Fruit fly (Drosophila melanogaster) whole organism, embryonic: ENCODE data around the gene CG18266.

Experiments used
- Atf3 ChIP-seq: fragments of 200-800 bp; sonication (Bioruptor generic); optimal IDR thresholded peaks from 3 replicates; lab custom pipeline; 2016; ENCODE audit warnings: missing biosample characterization, missing genetic modification characterization
- CG1233 ChIP-seq: fragments of 200-800 bp; sonication (Bioruptor generic); optimal IDR thresholded peaks from 4 replicates; lab custom pipeline; 2018; ENCODE audit warnings: missing biosample characterization, mild to moderate bottlenecking, missing genetic modification characterization
- CG12769 ChIP-seq: fragments of 200-800 bp; sonication (Bioruptor generic); optimal IDR thresholded peaks from 2 replicates; lab custom pipeline; 2019; ENCODE audit warnings: missing biosample characterization, mild to moderate bottlenecking, missing genetic modification characterization, moderate library complexity
- CG13624 ChIP-seq: fragments of 200-800 bp; sonication (Bioruptor generic); optimal IDR thresholded peaks from 2 replicates; lab custom pipeline; 2016; ENCODE audit warnings: missing biosample characterization, missing genetic modification characterization
- CG14050 ChIP-seq: fragments of 200-800 bp; sonication (Bioruptor generic); IDR thresholded peaks from 3 replicates; pipeline ENCODE4 v1.3.6; 2022; ENCODE audit warnings: missing biosample characterization, missing genetic modification characterization
- CG14441 ChIP-seq: fragments of 200-800 bp; sonication (Bioruptor generic); IDR thresholded peaks from 2 replicates; pipeline ENCODE4 v1.3.6; 2022; ENCODE audit warnings: missing biosample characterization, missing genetic modification characterization
- CG14710 ChIP-seq: fragments of 200-800 bp; sonication (Bioruptor generic); optimal IDR thresholded peaks from 3 replicates; lab custom pipeline; 2019; ENCODE audit warnings: missing biosample characterization, mild to moderate bottlenecking, missing genetic modification characterization, moderate library complexity
- CG1647 ChIP-seq: fragments of 200-800 bp; sonication (Bioruptor generic); optimal IDR thresholded peaks from 3 replicates; lab custom pipeline; 2016; ENCODE audit warnings: missing biosample characterization, missing genetic modification characterization
- CG17912 ChIP-seq: fragments of 200-800 bp; sonication (Bioruptor generic); optimal IDR thresholded peaks from 2 replicates; lab custom pipeline; 2018; ENCODE audit warnings: missing biosample characterization, mild to moderate bottlenecking, missing genetic modification characterization
- CG18619 ChIP-seq: fragments of 200-800 bp; sonication (Bioruptor generic); optimal IDR thresholded peaks from 3 replicates; lab custom pipeline; 2017; ENCODE audit warnings: missing biosample characterization, mild to moderate bottlenecking, missing genetic modification characterization
- CG18764 ChIP-seq: fragments of 200-800 bp; sonication (Bioruptor generic); optimal IDR thresholded peaks from 3 replicates; lab custom pipeline; 2016; ENCODE audit warnings: missing biosample characterization, missing genetic modification characterization
- CG2202 ChIP-seq: fragments of 200-800 bp; sonication (Bioruptor generic); optimal IDR thresholded peaks from 2 replicates; lab custom pipeline; 2018; ENCODE audit warnings: missing biosample characterization, mild to moderate bottlenecking, missing genetic modification characterization
- CG30431 ChIP-seq: fragments of 200-800 bp; sonication (Bioruptor generic); optimal IDR thresholded peaks from 2 replicates; lab custom pipeline; 2017; ENCODE audit warnings: missing biosample characterization, missing genetic modification characterization
- CG3407 ChIP-seq: fragments of 200-800 bp; sonication (Bioruptor generic); optimal IDR thresholded peaks from 2 replicates; lab custom pipeline; 2018; ENCODE audit warnings: missing biosample characterization, mild to moderate bottlenecking, missing genetic modification characterization
- CG3726 ChIP-seq: fragments of 200-800 bp; sonication (Bioruptor generic); IDR thresholded peaks from 3 replicates; pipeline ENCODE4, ENCODE4 v1.3.6; 2022; ENCODE audit warnings: missing biosample characterization, missing genetic modification characterization
- CG4820 ChIP-seq: fragments of 200-800 bp; sonication (Bioruptor generic); optimal IDR thresholded peaks from 3 replicates; lab custom pipeline; 2016; ENCODE audit warnings: missing biosample characterization, missing genetic modification characterization
- CG4854 ChIP-seq: fragments of 200-800 bp; sonication (Bioruptor generic); optimal IDR thresholded peaks from 2 replicates; lab custom pipeline; 2016; ENCODE audit warnings: missing biosample characterization, missing genetic modification characterization, inconsistent platforms
- CG6175 ChIP-seq: fragments of 200-800 bp; sonication (Bioruptor generic); IDR thresholded peaks from 3 replicates; pipeline ENCODE4 v1.3.6; 2022; ENCODE audit warnings: missing biosample characterization, missing genetic modification characterization
- CG6765 ChIP-seq: fragments of 200-800 bp; sonication (Bioruptor generic); optimal IDR thresholded peaks from 3 replicates; lab custom pipeline; 2017; ENCODE audit warnings: missing biosample characterization, mild to moderate bottlenecking, missing genetic modification characterization
- CG8089 ChIP-seq: fragments of 200-800 bp; sonication (Bioruptor generic); optimal IDR thresholded peaks from 3 replicates; lab custom pipeline; 2016; ENCODE audit warnings: missing biosample characterization, missing genetic modification characterization
- CG8359 ChIP-seq: fragments of 200-800 bp; sonication (Bioruptor generic); optimal IDR thresholded peaks from 2 replicates; lab custom pipeline; 2017; ENCODE audit warnings: missing biosample characterization, mild to moderate bottlenecking, missing genetic modification characterization, borderline replicate concordance
- D19A ChIP-seq: fragments of 200-800 bp; optimal IDR thresholded peaks from 3 replicates; lab custom pipeline; 2019; ENCODE audit warnings: missing biosample characterization, mild to moderate bottlenecking, missing genetic modification characterization, moderate library complexity
- Dad ChIP-seq: fragments of 200-800 bp; sonication (Bioruptor generic); optimal IDR thresholded peaks from 3 replicates; lab custom pipeline; 2016; ENCODE audit warnings: missing biosample characterization, missing genetic modification characterization
- Dip2 ChIP-seq: fragments of 200-800 bp; sonication (Bioruptor generic); IDR thresholded peaks from 2 replicates; pipeline ENCODE4 v1.3.6; 2022; ENCODE audit warnings: missing biosample characterization, missing genetic modification characterization
- Dll ChIP-seq: fragments of 200-800 bp; sonication (Bioruptor generic); IDR thresholded peaks from 4 replicates; pipeline ENCODE4 v1.3.6; 2022; ENCODE audit warnings: missing biosample characterization, missing genetic modification characterization; ENCODE audit not compliant: partially characterized antibody
- Dref ChIP-seq: fragments of 200-800 bp; sonication (Bioruptor generic); IDR thresholded peaks from 2 replicates; pipeline ENCODE4 v1.3.6; 2022; ENCODE audit warnings: missing biosample characterization, missing genetic modification characterization
- Eip74EF ChIP-seq, 2 experiments: fragments of 200-800 bp in 1 of 2; fragments of >200 bp in 1 of 2; sonication (Bioruptor generic) in 1 of 2; optimal IDR thresholded peaks; 2 replicates each; lab custom pipeline; 2017 to 2019; ENCODE audit warnings: missing biosample characterization in 2 of 2, missing genetic modification characterization in 2 of 2, mild to moderate bottlenecking in 1 of 2, moderate library complexity in 1 of 2
- Ets65A ChIP-seq: fragments of 200-800 bp; sonication (Bioruptor generic); peaks from one replicate; lab custom pipeline; 2016; ENCODE audit warnings: missing biosample characterization, missing genetic modification characterization
- Gsc ChIP-seq: fragments of 200-800 bp; sonication (Bioruptor generic); IDR thresholded peaks from 2 replicates; pipeline ENCODE4 v1.3.6; 2022; ENCODE audit warnings: missing biosample characterization, missing genetic modification characterization
- Lim3 ChIP-seq: fragments of 200-800 bp; sonication (Bioruptor generic); IDR thresholded peaks from 2 replicates; pipeline ENCODE4 v1.3.6; 2022; ENCODE audit warnings: missing biosample characterization, missing genetic modification characterization
- NfI ChIP-seq: fragments of 200-800 bp; sonication (Bioruptor generic); optimal IDR thresholded peaks from 3 replicates; lab custom pipeline; 2018; ENCODE audit warnings: missing biosample characterization, mild to moderate bottlenecking, missing genetic modification characterization, moderate library complexity
- Six4 ChIP-seq: fragments of 200-800 bp; sonication (Bioruptor generic); optimal IDR thresholded peaks from 2 replicates; lab custom pipeline; 2016; ENCODE audit warnings: missing biosample characterization, missing genetic modification characterization
- TFAM ChIP-seq: fragments of 200-800 bp; sonication (Bioruptor generic); optimal IDR thresholded peaks from 2 replicates; lab custom pipeline; 2017; ENCODE audit warnings: missing biosample characterization, missing genetic modification characterization, inconsistent platforms
- ash1 ChIP-seq: fragments of 200-800 bp; sonication (Bioruptor generic); optimal IDR thresholded peaks from 2 replicates; lab custom pipeline; 2018; ENCODE audit warnings: missing biosample characterization, mild to moderate bottlenecking, missing genetic modification characterization
- bbx ChIP-seq: fragments of 200-800 bp; sonication (Bioruptor generic); IDR thresholded peaks from 2 replicates; pipeline ENCODE4 v1.3.6; 2022; ENCODE audit warnings: missing biosample characterization, missing genetic modification characterization; ENCODE audit not compliant: partially characterized antibody
- chinmo ChIP-seq: fragments of 200-800 bp; sonication (Bioruptor generic); IDR thresholded peaks from 4 replicates; pipeline ENCODE4 v1.3.6; 2022; ENCODE audit warnings: missing biosample characterization, missing genetic modification characterization; ENCODE audit not compliant: partially characterized antibody
- chn ChIP-seq: fragments of 200-800 bp; sonication (Bioruptor generic); optimal IDR thresholded peaks from 2 replicates; lab custom pipeline; 2016; ENCODE audit warnings: missing biosample characterization, missing genetic modification characterization
- croc ChIP-seq: fragments of 200-800 bp; sonication (Bioruptor generic); conservative IDR thresholded peaks from 3 replicates; pipeline ENCODE4 v1.3.6; 2022; ENCODE audit warnings: missing biosample characterization, missing genetic modification characterization
- dpn ChIP-seq, 2 experiments: fragments of 200-800 bp; sonication (Bioruptor generic); optimal IDR thresholded peaks; 3 replicates each; lab custom pipeline; 2016; ENCODE audit warnings: missing biosample characterization in 2 of 2, missing genetic modification characterization in 2 of 2
- dysf ChIP-seq: fragments of 200-800 bp; sonication (Bioruptor generic); IDR thresholded peaks from 3 replicates; pipeline ENCODE4 v1.3.6; 2022; ENCODE audit warnings: missing biosample characterization, missing genetic modification characterization
- ewg ChIP-seq: fragments of 200-800 bp; sonication (Bioruptor generic); optimal IDR thresholded peaks from 3 replicates; lab custom pipeline; 2017; ENCODE audit warnings: mild to moderate bottlenecking, missing biosample characterization, missing genetic modification reagents, missing genetic modification characterization
- exex ChIP-seq: fragments of 200-800 bp; sonication (Bioruptor generic); optimal IDR thresholded peaks from 4 replicates; lab custom pipeline; 2018; ENCODE audit warnings: missing biosample characterization, mild to moderate bottlenecking, missing genetic modification characterization, moderate library complexity
- h ChIP-seq: fragments of >200 bp; optimal IDR thresholded peaks from 2 replicates; lab custom pipeline; 2017
- ind ChIP-seq: fragments of 200-800 bp; sonication (Bioruptor generic); optimal IDR thresholded peaks from 3 replicates; lab custom pipeline; 2016; ENCODE audit warnings: missing biosample characterization, missing genetic modification characterization
- inv ChIP-seq: fragments of 200-800 bp; sonication (Bioruptor generic); IDR thresholded peaks from 2 replicates; pipeline ENCODE4 v1.3.6; 2022; ENCODE audit warnings: missing biosample characterization, missing genetic modification characterization; ENCODE audit not compliant: partially characterized antibody
- lmd ChIP-seq: fragments of 200-800 bp; sonication (Bioruptor generic); IDR thresholded peaks from 2 replicates; pipeline ENCODE4 v1.3.6; 2022; ENCODE audit warnings: missing biosample characterization, missing genetic modification characterization
- oc ChIP-seq: fragments of 200-800 bp; sonication (Bioruptor generic); optimal IDR thresholded peaks from 2 replicates; lab custom pipeline; 2018; ENCODE audit warnings: missing biosample characterization, mild to moderate bottlenecking, missing genetic modification characterization, moderate library complexity
- org-1 ChIP-seq: fragments of 200-800 bp; sonication (Bioruptor generic); optimal IDR thresholded peaks from 2 replicates; lab custom pipeline; 2017; ENCODE audit warnings: missing biosample characterization, missing genetic modification characterization
- psq ChIP-seq: fragments of 200-800 bp; sonication (Bioruptor generic); optimal IDR thresholded peaks from 2 replicates; lab custom pipeline; 2017; ENCODE audit warnings: missing biosample characterization, missing genetic modification characterization
- pzg ChIP-seq: fragments of 200-800 bp; sonication (Bioruptor generic); optimal IDR thresholded peaks from 3 replicates; lab custom pipeline; 2018; ENCODE audit warnings: missing biosample characterization, mild to moderate bottlenecking, missing genetic modification characterization, moderate library complexity
- trem ChIP-seq: fragments of 200-800 bp; optimal IDR thresholded peaks from 3 replicates; lab custom pipeline; 2019; ENCODE audit warnings: missing biosample characterization, mild to moderate bottlenecking, missing genetic modification characterization, moderate library complexity
- vfl ChIP-seq: fragments of 200-800 bp; sonication (Bioruptor generic); optimal IDR thresholded peaks from 2 replicates; lab custom pipeline; 2016; ENCODE audit warnings: missing biosample characterization, missing genetic modification characterization

The CG18266 gene

dm6 chr2L:5610108-5610507 is 13.5 kb downstream of the CG18266 start (continued):
- TF ChIP-seq Dref (no peak), Dad (GFP tag; lab: Kevin White, UChicago) (no peak), dysf (GFP tag; lab: Robert Waterston, UW) (0 out of 3 replicates have a peak, but pooled peaks have one; percentile 50), croc (GFP tag; lab: Robert Waterston, UW) (0 out of 3 replicates have a peak, but pooled peaks have one; percentile 15), CG6765 (no peak), ash1 (GFP tag; lab: Kevin White, UChicago) (no peak), CG30431 (GFP tag; lab: Kevin White, UChicago) (no peak), CG4854 (no peak), dpn (GFP tag; optimal IDR thresholded peaks at IDR 0.05; lab: Kevin White, UChicago) (peak in 1 of 2 experiments; percentile 35), CG13624 (no peak), bbx (no peak), psq (GFP tag; lab: Kevin White, UChicago) (no peak), NfI (GFP tag; lab: Kevin White, UChicago) (no peak), exex (no peak), Six4 (GFP tag; lab: Kevin White, UChicago) (no peak), ind (GFP tag; lab: Kevin White, UChicago) (peak; percentile 15), ewg (GFP tag; lab: Kevin White, UChicago) (peak; percentile 16), D19A (tag; lab: Kevin White, UChicago) (peak; percentile 49), CG14710 (tag; lab: Kevin White, UChicago) (no peak), org-1 (peak; percentile 18), CG14441 (GFP tag; lab: Robert Waterston, UW) (peak; percentile 15; the same call in 1 of the 2 replicates), CG18764 (GFP tag; lab: Kevin White, UChicago) (no peak), CG8359 (GFP tag; lab: Kevin White, UChicago) (peak; percentile 54), h (no peak), Ets65A (GFP tag; lab: Kevin White, UChicago) (peak; percentile 78), lmd (GFP tag; lab: Robert Waterston, UW) (peak; percentile 45), Dll (GFP tag; lab: Robert Waterston, UW) (no peak), TFAM (GFP tag; lab: Kevin White, UChicago) (no peak), CG4820 (peak; percentile 25), oc (tag; lab: Kevin White, UChicago) (peak; percentile 15), CG2202 (no peak), vfl (GFP tag; lab: Kevin White, UChicago) (no peak), CG17912 (no peak), CG1233 (GFP tag; lab: Kevin White, UChicago) (peak; percentile 14), Gsc (GFP tag; lab: Robert Waterston, UW) (no peak), Lim3 (no peak), CG1647 (GFP tag; lab: Kevin White, UChicago) (no peak), CG14050 (GFP tag; lab: Robert Waterston, UW) (no peak), Atf3 (GFP tag; lab: Kevin White, UChicago) (no peak), Eip74EF (GFP tag; optimal IDR thresholded peaks at IDR 0.05; lab: Kevin White, UChicago) (no peak), CG6175 (GFP tag; lab: Robert Waterston, UW) (no peak), CG12769 (tag; lab: Kevin White, UChicago) (no peak), pzg (GFP tag; lab: Kevin White, UChicago) (no peak), chn (GFP tag; lab: Kevin White, UChicago) (peak; percentile 19), CG18619 (GFP tag; lab: Kevin White, UChicago) (no peak), CG3726 (GFP tag; lab: Robert Waterston, UW) (no peak), Dip2 (GFP tag; lab: Robert Waterston, UW) (no peak), chinmo (GFP tag; lab: Robert Waterston, UW) (no peak), CG8089 (GFP tag; lab: Kevin White, UChicago) (no peak), CG3407 (GFP tag; lab: Kevin White, UChicago) (no peak), inv (GFP tag; lab: Robert Waterston, UW) (no peak), trem (peak; percentile 21)
